Worm (Caenorhabditis elegans) whole organism, early embryonic: Measurements from ENCODE around the gene T06E4.5.

Source experiments
- B0310.2 ChIP-seq: sonication (generic microtip); optimal IDR thresholded peaks from 2 replicates; lab custom pipeline; 2016; ENCODE audit warnings: mild to moderate bottlenecking, missing genetic modification characterization, missing compliant biosample characterization
- aly-1 ChIP-seq: sonication (generic microtip); optimal IDR thresholded peaks from 2 replicates; lab custom pipeline; 2016; ENCODE audit warnings: missing genetic modification characterization, missing compliant biosample characterization
- ama-1 ChIP-seq: fragments of 150-350 bp; optimal IDR thresholded peaks from 2 replicates; lab custom pipeline; 2014
- ceh-13 ChIP-seq: fragments of 200-800 bp; sonication (Bioruptor generic); optimal IDR thresholded peaks from 2 replicates; lab custom pipeline; 2018; ENCODE audit warnings: mild to moderate bottlenecking, missing genetic modification characterization, missing compliant biosample characterization
- ceh-36 ChIP-seq: sonication (generic microtip); optimal IDR thresholded peaks from 2 replicates; lab custom pipeline; 2016; ENCODE audit warnings: missing genetic modification characterization, inconsistent platforms, missing compliant biosample characterization
- ets-7 ChIP-seq: sonication (generic microtip); optimal IDR thresholded peaks from 2 replicates; lab custom pipeline; 2016; ENCODE audit warnings: missing genotype, missing genetic modification characterization, missing compliant biosample characterization
- flt-1 ChIP-seq: fragments of 200-800 bp; sonication (Bioruptor generic); IDR thresholded peaks from 2 replicates; pipeline ENCODE4 v1.3.6; 2022; ENCODE audit warnings: missing genetic modification characterization, missing compliant biosample characterization
- hmbx-1 ChIP-seq: sonication (generic microtip); optimal IDR thresholded peaks from 2 replicates; lab custom pipeline; 2016; ENCODE audit warnings: mild to moderate bottlenecking, missing genetic modification characterization, missing compliant biosample characterization
- hmg-4 ChIP-seq: fragments of 200-800 bp; sonication (Bioruptor generic); optimal IDR thresholded peaks from 2 replicates; lab custom pipeline; 2018; ENCODE audit warnings: mild to moderate bottlenecking, missing genetic modification characterization, missing compliant biosample characterization
- hnd-1 ChIP-seq: sonication (generic microtip); optimal IDR thresholded peaks from 2 replicates; lab custom pipeline; 2016; ENCODE audit warnings: missing genetic modification characterization, missing compliant biosample characterization
- pes-1 ChIP-seq: fragments of 200-800 bp; sonication (Bioruptor generic); IDR thresholded peaks from 2 replicates; pipeline ENCODE4 v1.3.6; 2022; ENCODE audit warnings: missing genetic modification reagents, missing genetic modification characterization, missing compliant biosample characterization
- tbx-11 ChIP-seq: fragments of 200-800 bp; sonication (Bioruptor generic); IDR thresholded peaks from 2 replicates; pipeline ENCODE4 v1.3.6; 2022; ENCODE audit warnings: missing genetic modification characterization, missing compliant biosample characterization
- tbx-37 ChIP-seq: fragments of 200-800 bp; sonication (Bioruptor generic); conservative IDR thresholded peaks from 2 replicates; pipeline ENCODE4 v1.3.6; 2022; ENCODE audit warnings: missing genetic modification reagents, missing genetic modification characterization, missing compliant biosample characterization

- TF ChIP-seq flt-1 (GFP tag; lab: Robert Waterston, UW) (no peak), hmg-4 (GFP tag; lab: Kevin White, UChicago) (no peak), tbx-37 (GFP tag; lab: Robert Waterston, UW) (no peak), ceh-36 (no peak), ets-7 (tag; lab: Kevin White, UChicago) (no peak), ama-1 (lab: Kevin White, UChicago) (no peak), pes-1 (GFP tag; lab: Robert Waterston, UW) (no peak), hnd-1 (tag; lab: Kevin White, UChicago) (no peak), ceh-13 (GFP tag; lab: Kevin White, UChicago) (no peak), aly-1 (tag; lab: Kevin White, UChicago) (no peak), B0310.2 (tag; lab: Kevin White, UChicago) (no peak), tbx-11 (no peak), hmbx-1 (no peak)
Observed at ce11 chrV:9615725-9616124, 15.3 kb upstream of the T06E4.5 start, which contains the start of gene pqn-63.
